Worm (Caenorhabditis elegans) whole organism, young adult: ENCODE results near the gene C45B11.8.

Experiments used
- aptf-3 ChIP-seq: fragments of 200-800 bp; sonication (Bioruptor generic); IDR thresholded peaks from 2 replicates; pipeline ENCODE4 v1.3.6; 2022; ENCODE audit warnings: missing genetic modification characterization, missing compliant biosample characterization
- hrde-1 ChIP-seq: sonication (generic microtip); optimal IDR thresholded peaks from 2 replicates; lab custom pipeline; 2016; ENCODE audit warnings: missing genetic modification characterization, mild to moderate bottlenecking, missing compliant biosample characterization, moderate library complexity, missing genotype, missing genetic modification reagents, borderline replicate concordance
- sea-2 ChIP-seq: fragments of 200-800 bp; sonication (Bioruptor generic); IDR thresholded peaks from 2 replicates; pipeline ENCODE4 v1.3.6; 2022; ENCODE audit warnings: missing genetic modification characterization, missing compliant biosample characterization
- unc-130 ChIP-seq: sonication (generic microtip); optimal IDR thresholded peaks from 2 replicates; lab custom pipeline; 2016; ENCODE audit warnings: missing genetic modification reagents, missing genetic modification characterization, missing compliant biosample characterization
- ztf-25 ChIP-seq: fragments of 200-800 bp; sonication (Bioruptor generic); IDR thresholded peaks from 2 replicates; pipeline ENCODE4 v1.3.6; 2022; ENCODE audit warnings: missing genetic modification reagents, missing genetic modification characterization, missing compliant biosample characterization

DNA sequence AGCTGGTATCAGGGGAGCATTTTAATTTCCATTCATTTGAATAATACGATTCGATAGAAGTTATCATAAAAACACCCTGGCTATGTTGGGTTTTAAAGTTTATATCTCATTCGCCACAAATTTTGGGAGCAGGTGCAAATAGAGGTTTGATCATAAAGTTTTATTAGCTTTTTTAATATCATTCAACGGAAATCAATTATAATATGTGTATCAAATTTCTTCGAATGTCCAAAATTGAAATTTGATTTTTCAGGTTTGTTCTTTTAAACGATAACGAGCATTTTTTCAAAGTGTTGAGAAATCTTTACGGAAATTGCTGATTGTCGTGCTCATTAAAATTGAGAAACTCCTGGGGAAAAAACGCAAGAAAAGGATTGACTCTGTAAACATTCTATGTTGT is 8.1 kb downstream of the C45B11.8 start, which contains the start of gene srh-74:
- TF ChIP-seq sea-2: no peak
- TF ChIP-seq ztf-25 (GFP tag; lab: Robert Waterston, UW): no peak
- no peak for TF ChIP-seq unc-130
- no peak for TF ChIP-seq aptf-3 (GFP tag; lab: Robert Waterston, UW)
- TF ChIP-seq hrde-1 (tag; lab: Kevin White, UChicago): no peak
